Fruit fly (Drosophila melanogaster) whole organism, embryonic: ENCODE measurements around the gene CG16865.
A peak's percentile ranks its signal among the peaks of the same experiment; 100 is the strongest.

ENCODE experiments used
- Bgb ChIP-seq: fragments of 200-800 bp; sonication (Bioruptor generic); IDR thresholded peaks from 2 replicates; pipeline ENCODE4 v1.3.6; 2022; ENCODE audit warnings: missing biosample characterization, missing genetic modification characterization; ENCODE audit not compliant: partially characterized antibody
- BtbVII ChIP-seq: fragments of 200-800 bp; sonication (Bioruptor generic); optimal IDR thresholded peaks from 3 replicates; lab custom pipeline; 2017; ENCODE audit warnings: missing biosample characterization, mild to moderate bottlenecking, missing genetic modification characterization
- CG10654 ChIP-seq: fragments of 200-800 bp; sonication (Bioruptor generic); optimal IDR thresholded peaks from 2 replicates; lab custom pipeline; 2016; ENCODE audit warnings: missing biosample characterization, missing genetic modification characterization
- CG12769 ChIP-seq: fragments of 200-800 bp; sonication (Bioruptor generic); optimal IDR thresholded peaks from 2 replicates; lab custom pipeline; 2019; ENCODE audit warnings: missing biosample characterization, mild to moderate bottlenecking, missing genetic modification characterization, moderate library complexity
- CG13287 ChIP-seq: fragments of 200-800 bp; sonication (Bioruptor generic); IDR thresholded peaks from 2 replicates; pipeline ENCODE4 v1.3.6; 2022; ENCODE audit warnings: missing biosample characterization, missing genetic modification characterization; ENCODE audit not compliant: partially characterized antibody
- CG13894 ChIP-seq: fragments of 200-800 bp; sonication (Bioruptor generic); optimal IDR thresholded peaks from 3 replicates; lab custom pipeline; 2018; ENCODE audit warnings: missing biosample characterization, mild to moderate bottlenecking, missing genetic modification characterization, moderate library complexity
- CG15696 ChIP-seq: fragments of 200-800 bp; sonication (Bioruptor generic); optimal IDR thresholded peaks from 2 replicates; lab custom pipeline; 2019; ENCODE audit warnings: missing biosample characterization, mild to moderate bottlenecking, missing genetic modification characterization, moderate library complexity
- CG16779 ChIP-seq: fragments of 200-800 bp; sonication (Bioruptor generic); IDR thresholded peaks from 2 replicates; pipeline ENCODE4 v1.3.6; 2022; ENCODE audit warnings: missing biosample characterization, missing genetic modification characterization
- CG2120 ChIP-seq: fragments of 200-800 bp; sonication (Bioruptor generic); optimal IDR thresholded peaks from 3 replicates; lab custom pipeline; 2016; ENCODE audit warnings: missing biosample characterization, missing genetic modification characterization
- CG2129 ChIP-seq: fragments of 200-800 bp; sonication (Bioruptor generic); IDR thresholded peaks from 2 replicates; pipeline ENCODE4 v1.3.6; 2022; ENCODE audit warnings: missing biosample characterization, missing genetic modification characterization; ENCODE audit not compliant: partially characterized antibody
- CG2199 ChIP-seq: fragments of 200-800 bp; sonication (Bioruptor generic); IDR thresholded peaks from 3 replicates; pipeline ENCODE4 v1.3.6; 2022; ENCODE audit warnings: missing biosample characterization, missing genetic modification characterization
- CG34224 ChIP-seq: fragments of 200-800 bp; sonication (Bioruptor generic); IDR thresholded peaks from 3 replicates; pipeline ENCODE4 v1.3.6; 2022; ENCODE audit warnings: missing biosample characterization, missing genetic modification characterization; ENCODE audit not compliant: partially characterized antibody
- CG34376 ChIP-seq: fragments of 200-800 bp; sonication (Bioruptor generic); optimal IDR thresholded peaks from 2 replicates; lab custom pipeline; 2018; ENCODE audit warnings: missing biosample characterization, mild to moderate bottlenecking, missing genetic modification characterization
- CG34422 ChIP-seq: fragments of 200-800 bp; sonication (Bioruptor generic); IDR thresholded peaks from 3 replicates; pipeline ENCODE4 v1.3.6; 2022; ENCODE audit warnings: missing biosample characterization, missing genetic modification characterization
- CG4424 ChIP-seq: fragments of 200-800 bp; sonication (Bioruptor generic); optimal IDR thresholded peaks from 3 replicates; lab custom pipeline; 2016; ENCODE audit warnings: missing biosample characterization, missing genetic modification characterization
- CG7963 ChIP-seq: fragments of 200-800 bp; sonication (Bioruptor generic); IDR thresholded peaks from 3 replicates; pipeline ENCODE4 v1.3.6; 2022; ENCODE audit warnings: missing biosample characterization, missing genetic modification characterization; ENCODE audit not compliant: partially characterized antibody
- Dfd ChIP-seq, 2 experiments: fragments of >200 bp; optimal IDR thresholded peaks; 2 replicates each; lab custom pipeline; 2017; ENCODE audit warnings: missing biosample characterization in 2 of 2, missing genetic modification characterization in 2 of 2
- H15 ChIP-seq: fragments of 200-800 bp; sonication (Bioruptor generic); IDR thresholded peaks from 3 replicates; pipeline ENCODE4 v1.3.6; 2022; ENCODE audit warnings: missing biosample characterization, missing genetic modification characterization
- HLH3B ChIP-seq: fragments of 200-800 bp; sonication (Bioruptor generic); IDR thresholded peaks from 2 replicates; pipeline ENCODE4 v1.3.6; 2022; ENCODE audit warnings: missing biosample characterization, missing genetic modification characterization
- HLH4C ChIP-seq: fragments of 200-800 bp; sonication (Bioruptor generic); IDR thresholded peaks from 3 replicates; pipeline ENCODE4 v1.3.6; 2022; ENCODE audit warnings: missing biosample characterization, missing genetic modification characterization; ENCODE audit not compliant: partially characterized antibody
- Hr78 ChIP-seq, 2 experiments: fragments of 200-800 bp in 1 of 2; fragments of >200 bp in 1 of 2; sonication (Bioruptor generic) in 1 of 2; optimal IDR thresholded peaks; 2 replicates each; lab custom pipeline; 2017 to 2019; ENCODE audit warnings: missing biosample characterization in 2 of 2, missing genetic modification characterization in 2 of 2, mild to moderate bottlenecking in 1 of 2, moderate library complexity in 1 of 2
- Jarid2 ChIP-seq: fragments of 200-800 bp; sonication (Bioruptor generic); optimal IDR thresholded peaks from 3 replicates; lab custom pipeline; 2017; ENCODE audit warnings: mild to moderate bottlenecking, missing biosample characterization, missing genetic modification reagents, missing genetic modification characterization
- NK7.1 ChIP-seq: fragments of 200-800 bp; sonication (Bioruptor generic); optimal IDR thresholded peaks from 3 replicates; lab custom pipeline; 2016; ENCODE audit warnings: missing biosample characterization, missing genetic modification characterization
- ato ChIP-seq: fragments of 200-800 bp; sonication (Bioruptor generic); IDR thresholded peaks from 2 replicates; pipeline ENCODE4 v1.3.6; 2022; ENCODE audit warnings: missing biosample characterization, missing genetic modification characterization; ENCODE audit not compliant: partially characterized antibody
- bbx ChIP-seq: fragments of 200-800 bp; sonication (Bioruptor generic); IDR thresholded peaks from 2 replicates; pipeline ENCODE4 v1.3.6; 2022; ENCODE audit warnings: missing biosample characterization, missing genetic modification characterization; ENCODE audit not compliant: partially characterized antibody
- cg ChIP-seq: fragments of 200-800 bp; sonication (Bioruptor generic); optimal IDR thresholded peaks from 3 replicates; lab custom pipeline; 2019; ENCODE audit warnings: missing biosample characterization, mild to moderate bottlenecking, missing genetic modification characterization, moderate library complexity
- chinmo ChIP-seq: fragments of 200-800 bp; sonication (Bioruptor generic); IDR thresholded peaks from 4 replicates; pipeline ENCODE4 v1.3.6; 2022; ENCODE audit warnings: missing biosample characterization, missing genetic modification characterization; ENCODE audit not compliant: partially characterized antibody
- chm ChIP-seq: fragments of 200-800 bp; sonication (Bioruptor generic); IDR thresholded peaks from 2 replicates; pipeline ENCODE4 v1.3.6; 2022; ENCODE audit warnings: missing biosample characterization, missing genetic modification characterization
- ci ChIP-seq: fragments of 200-800 bp; sonication (Bioruptor generic); IDR thresholded peaks from 3 replicates; pipeline ENCODE4 v1.3.6; 2022; ENCODE audit warnings: missing biosample characterization, missing genetic modification characterization
- danr ChIP-seq: fragments of 200-800 bp; sonication (Bioruptor generic); IDR thresholded peaks from 2 replicates; pipeline ENCODE4 v1.3.6; 2022; ENCODE audit warnings: missing biosample characterization, missing genetic modification characterization
- exex ChIP-seq: fragments of 200-800 bp; sonication (Bioruptor generic); optimal IDR thresholded peaks from 4 replicates; lab custom pipeline; 2018; ENCODE audit warnings: missing biosample characterization, mild to moderate bottlenecking, missing genetic modification characterization, moderate library complexity
- fd3F ChIP-seq: fragments of 200-800 bp; sonication (Bioruptor generic); optimal IDR thresholded peaks from 2 replicates; lab custom pipeline; 2018; ENCODE audit warnings: missing biosample characterization, mild to moderate bottlenecking, missing genetic modification characterization, moderate library complexity
- ftz-f1 ChIP-seq: fragments of 200-800 bp; sonication (Bioruptor generic); optimal IDR thresholded peaks from 2 replicates; lab custom pipeline; 2016; ENCODE audit warnings: missing biosample characterization, missing genetic modification characterization
- grn ChIP-seq: fragments of 200-800 bp; sonication (Bioruptor generic); optimal IDR thresholded peaks from 3 replicates; lab custom pipeline; 2017; ENCODE audit warnings: missing biosample characterization, missing genetic modification characterization
- her ChIP-seq: fragments of 200-800 bp; sonication (Bioruptor generic); optimal IDR thresholded peaks from 2 replicates; lab custom pipeline; 2016; ENCODE audit warnings: missing biosample characterization, missing genetic modification characterization
- inv ChIP-seq: fragments of 200-800 bp; sonication (Bioruptor generic); IDR thresholded peaks from 2 replicates; pipeline ENCODE4 v1.3.6; 2022; ENCODE audit warnings: missing biosample characterization, missing genetic modification characterization; ENCODE audit not compliant: partially characterized antibody
- mirr ChIP-seq: fragments of 200-800 bp; sonication (Bioruptor generic); optimal IDR thresholded peaks from 3 replicates; lab custom pipeline; 2018; ENCODE audit warnings: missing biosample characterization, mild to moderate bottlenecking, missing genetic modification characterization
- mld ChIP-seq: fragments of 200-800 bp; sonication (Bioruptor generic); IDR thresholded peaks from 3 replicates; pipeline ENCODE4 v1.3.6; 2022; ENCODE audit warnings: missing biosample characterization, missing genetic modification characterization; ENCODE audit not compliant: partially characterized antibody
- nom ChIP-seq: fragments of 200-800 bp; sonication (Bioruptor generic); optimal IDR thresholded peaks from 2 replicates; lab custom pipeline; 2017; ENCODE audit warnings: missing biosample characterization, missing genetic modification characterization, mild to moderate bottlenecking, moderate library complexity, missing genetic modification reagents
- rib ChIP-seq: fragments of 200-800 bp; sonication (Bioruptor generic); IDR thresholded peaks from 2 replicates; pipeline ENCODE4 v1.3.6; 2022; ENCODE audit warnings: missing biosample characterization, missing genetic modification characterization
- sc ChIP-seq, 3 experiments: fragments of >200 bp in 2 of 3; fragments of 200-800 bp in 1 of 3; sonication (Bioruptor generic) in 1 of 3; optimal IDR thresholded peaks; 2 replicates in 2 of 3; 3 replicates in 1 of 3; lab custom pipeline; 2017; ENCODE audit warnings: mild to moderate bottlenecking in 1 of 3, missing biosample characterization in 1 of 3, missing genetic modification characterization in 1 of 3, missing genetic modification reagents in 1 of 3
- sug ChIP-seq: fragments of 200-800 bp; optimal IDR thresholded peaks from 2 replicates; lab custom pipeline; 2019; ENCODE audit warnings: missing biosample characterization, mild to moderate bottlenecking, missing genetic modification characterization, moderate library complexity
- tna ChIP-seq: fragments of 200-800 bp; sonication (Bioruptor generic); IDR thresholded peaks from 2 replicates; pipeline ENCODE4 v1.3.6; 2022; ENCODE audit warnings: missing biosample characterization, missing genetic modification characterization; ENCODE audit not compliant: partially characterized antibody
- unc-4 ChIP-seq: fragments of 200-800 bp; sonication (Bioruptor generic); IDR thresholded peaks from 2 replicates; pipeline ENCODE4 v1.3.6; 2022; ENCODE audit warnings: missing biosample characterization, missing genetic modification characterization; ENCODE audit not compliant: partially characterized antibody
- yki ChIP-seq: fragments of >200 bp; optimal IDR thresholded peaks from 3 replicates; lab custom pipeline; 2018
- z ChIP-seq: fragments of 200-800 bp; sonication (Bioruptor generic); IDR thresholded peaks from 3 replicates; pipeline ENCODE4 v1.3.6; 2022; ENCODE audit warnings: missing biosample characterization, missing genetic modification characterization

The CG16865 gene

dm6 chr2L:13779162-13779561 lies 32.2 kb upstream of the CG16865 start:
- TF ChIP-seq danr (GFP tag; lab: Robert Waterston, UW): no peak
- peak in 1 of 2 experiments; percentile 66 for TF ChIP-seq Hr78 (GFP tag; optimal IDR thresholded peaks at IDR 0.05; lab: Kevin White, UChicago)
- TF ChIP-seq CG4424 (GFP tag; lab: Kevin White, UChicago): no peak
- TF ChIP-seq CG13894 (tag; lab: Kevin White, UChicago): peak; percentile 88
- no peak for TF ChIP-seq CG2120 (GFP tag; lab: Kevin White, UChicago)
- TF ChIP-seq exex: peak; percentile 46
- TF ChIP-seq CG34376 (GFP tag; lab: Kevin White, UChicago): peak; percentile 62
- peak; percentile 22 for TF ChIP-seq ftz-f1 (GFP tag; lab: Kevin White, UChicago)
- TF ChIP-seq sug (tag; lab: Kevin White, UChicago): peak; percentile 91
- TF ChIP-seq tna: 0 out of 2 replicates have a peak, but pooled peaks have one; percentile 43
- no peak for TF ChIP-seq fd3F (GFP tag; lab: Kevin White, UChicago)
- TF ChIP-seq CG7963: peak; percentile 11; the same call in 1 of the 3 replicates
- TF ChIP-seq grn: peak; percentile 81
- peak; percentile 43 for TF ChIP-seq mirr (GFP tag; lab: Kevin White, UChicago)

dm6 chr2L:13779795-13780108 lies 31.6 kb upstream of the CG16865 start:
- no peak for TF ChIP-seq CG2129 (GFP tag; lab: Robert Waterston, UW)
- no peak for TF ChIP-seq BtbVII
- TF ChIP-seq CG16779 (GFP tag; lab: Robert Waterston, UW): peak; percentile 60; the same call in 1 of the 2 replicates
- TF ChIP-seq unc-4 (GFP tag; lab: Robert Waterston, UW): peak; percentile 26; the same call in 1 of the 2 replicates
- peak; percentile 35; the same call in 1 of the 2 replicates for TF ChIP-seq inv (GFP tag; lab: Robert Waterston, UW)
- peak; percentile 83; the same call in 1 of the 3 replicates for TF ChIP-seq CG34422
- no peak for TF ChIP-seq sc (optimal IDR thresholded peaks at IDR 0.05; lab: Kevin White, UChicago)
- no peak for TF ChIP-seq sc (GFP tag; optimal IDR thresholded peaks at IDR 0.05; lab: Kevin White, UChicago)
- TF ChIP-seq NK7.1 (GFP tag; lab: Kevin White, UChicago): no peak
- peak; percentile 22 for TF ChIP-seq CG12769
- peak; percentile 43; the same call in 1 of the 2 replicates for TF ChIP-seq ato (GFP tag; lab: Robert Waterston, UW)
- TF ChIP-seq Jarid2 (GFP tag; lab: Kevin White, UChicago): peak; percentile 81
- TF ChIP-seq nom (GFP tag; lab: Kevin White, UChicago): no peak
- 0 out of 2 replicates have a peak, but pooled peaks have one; percentile 36 for TF ChIP-seq tna
- TF ChIP-seq chinmo (GFP tag; lab: Robert Waterston, UW): peak; percentile 80; the same call in 2 of the 4 replicates
- peak; percentile 17 for TF ChIP-seq her
- peak; percentile 58; the same call in 2 of the 3 replicates for TF ChIP-seq ci (GFP tag; lab: Robert Waterston, UW)
- TF ChIP-seq HLH4C (GFP tag; lab: Robert Waterston, UW): 0 out of 3 replicates have a peak, but pooled peaks have one; percentile 6
- TF ChIP-seq H15: 0 out of 3 replicates have a peak, but pooled peaks have one; percentile 19
- no peak for TF ChIP-seq yki
- TF ChIP-seq CG34224 (GFP tag; lab: Robert Waterston, UW): peak; percentile 15; the same call in 1 of the 3 replicates
- 0 out of 3 replicates have a peak, but pooled peaks have one; percentile 48 for TF ChIP-seq mld (GFP tag; lab: Robert Waterston, UW)
- TF ChIP-seq CG2199 (GFP tag; lab: Robert Waterston, UW): 0 out of 3 replicates have a peak, but pooled peaks have one; percentile 22
- TF ChIP-seq Dfd (GFP tag; optimal IDR thresholded peaks at IDR 0.05; lab: Kevin White, UChicago): peak in 1 of 2 experiments; percentile 26
- TF ChIP-seq chm: peak; percentile 25; the same call in 1 of the 2 replicates
- TF ChIP-seq CG15696 (tag; lab: Kevin White, UChicago): no peak
- peak; percentile 69 for TF ChIP-seq cg (GFP tag; lab: Kevin White, UChicago)
- TF ChIP-seq CG13287: peak; percentile 15; the same call in 1 of the 2 replicates
- TF ChIP-seq HLH3B (GFP tag; lab: Robert Waterston, UW): no peak; the same call in 1 of the 2 replicates
- no peak for TF ChIP-seq CG10654 (GFP tag; lab: Kevin White, UChicago)
- peak; percentile 58; the same call in 1 of the 2 replicates for TF ChIP-seq Bgb (GFP tag; lab: Robert Waterston, UW)
- TF ChIP-seq z (GFP tag; lab: Robert Waterston, UW): peak; percentile 57; the same call in 1 of the 3 replicates
- peak; percentile 67; the same call in 1 of the 2 replicates for TF ChIP-seq bbx (GFP tag; lab: Robert Waterston, UW)
- TF ChIP-seq rib (GFP tag; lab: Robert Waterston, UW): peak; percentile 92
